Fruit fly (Drosophila melanogaster) Kc167 (cell line): ENCODE data around the gene Larp4B.

Experiments used
- Myc ChIP-seq: fragments of >200 bp; optimal IDR thresholded peaks from 2 replicates; lab custom pipeline; 2017; ENCODE audit warnings: missing external identifiers
- insv ChIP-seq: fragments of >200 bp; optimal IDR thresholded peaks from 3 replicates; lab custom pipeline; 2018; ENCODE audit warnings: missing external identifiers
- psq ChIP-seq: fragments of >200 bp; optimal IDR thresholded peaks from 2 replicates; lab custom pipeline; 2017; ENCODE audit warnings: missing external identifiers
- ttk ChIP-seq: sonication (Bioruptor generic); optimal IDR thresholded peaks from 2 replicates; lab custom pipeline; 2017; ENCODE audit warnings: missing external identifiers

DNA sequence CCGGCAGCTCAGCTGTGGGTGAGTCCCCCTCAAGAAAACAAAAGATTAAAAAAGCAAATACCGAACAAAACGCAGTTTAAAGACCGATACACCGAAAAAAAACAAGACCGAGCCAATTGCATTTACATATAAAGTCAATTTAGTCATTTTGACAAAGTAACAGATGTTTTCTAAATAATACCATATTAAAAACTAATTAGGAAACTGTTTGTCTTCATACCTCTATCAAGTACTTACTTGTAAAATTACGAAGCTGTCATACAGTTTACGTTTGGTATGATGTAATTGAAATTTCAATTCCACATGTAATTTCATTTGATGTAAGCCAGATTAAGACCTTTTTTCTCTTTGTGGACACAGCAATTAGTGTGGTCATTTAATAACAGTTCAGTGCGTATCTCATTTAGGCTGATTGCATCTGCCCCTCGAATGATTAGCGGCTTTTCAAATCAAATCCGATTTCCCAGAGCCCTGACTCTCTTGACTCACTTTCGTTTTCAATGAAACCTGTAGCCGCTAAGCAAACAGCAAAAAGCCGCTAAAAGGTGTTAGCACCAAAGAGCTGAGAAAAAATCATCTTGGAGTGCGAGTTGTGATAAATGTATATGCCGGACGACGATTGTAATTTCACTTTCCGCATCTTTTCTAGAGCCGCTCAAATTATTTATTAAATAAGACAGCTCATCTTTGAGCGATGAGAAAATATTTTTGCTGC lies 50.0 kb downstream of the Larp4B start:
- TF ChIP-seq Myc (lab: Kevin White, UChicago): no peak
- no peak for TF ChIP-seq psq (lab: Kevin White, UChicago)
- TF ChIP-seq ttk (lab: Kevin White, UChicago): no peak
- no peak for TF ChIP-seq insv (lab: Kevin White, UChicago)
